Worm (Caenorhabditis elegans) whole organism, L1 larva: ENCODE results near the gene ctsa-2.

Source experiments
- ama-1 ChIP-seq: fragments of 150-350 bp; optimal IDR thresholded peaks from 2 replicates; lab custom pipeline; 2014
- elt-2 ChIP-seq: sonication (generic microtip); optimal IDR thresholded peaks from 2 replicates; lab custom pipeline; 2016; ENCODE audit warnings: missing genetic modification characterization, mild to moderate bottlenecking, inconsistent platforms, missing compliant biosample characterization, missing genetic modification reagents
- hpl-2 ChIP-seq: fragments of 150-350 bp; optimal IDR thresholded peaks from 2 replicates; lab custom pipeline; 2014; ENCODE audit warnings: missing biosample characterization, missing genetic modification reagents, missing genetic modification characterization
- lin-13 ChIP-seq: fragments of 150-350 bp; optimal IDR thresholded peaks from 2 replicates; lab custom pipeline; 2014; ENCODE audit warnings: missing biosample characterization, missing genetic modification reagents, missing genetic modification characterization
- lir-3 ChIP-seq: sonication (generic microtip); optimal IDR thresholded peaks from 2 replicates; lab custom pipeline; 2016; ENCODE audit warnings: mild to moderate bottlenecking, missing genetic modification characterization, moderate library complexity, missing compliant biosample characterization; ENCODE audit not compliant: poor library complexity
- lsy-2 ChIP-seq, 2 experiments: fragments of 150-350 bp; optimal IDR thresholded peaks; 2 replicates each; lab custom pipeline; 2014; ENCODE audit warnings: missing biosample characterization in 2 of 2, missing genetic modification characterization in 2 of 2
- mdl-1 ChIP-seq, 2 experiments: fragments of 150-350 bp; optimal IDR thresholded peaks; 2 replicates each; lab custom pipeline; 2014 to 2017; ENCODE audit warnings: missing biosample characterization in 2 of 2, missing genetic modification characterization in 2 of 2, inconsistent platforms in 1 of 2
- nhr-12 ChIP-seq: sonication (generic microtip); optimal IDR thresholded peaks from 2 replicates; lab custom pipeline; 2017; ENCODE audit warnings: missing biosample characterization, missing genetic modification characterization
- nhr-237 ChIP-seq: fragments of 150-350 bp; optimal IDR thresholded peaks from 2 replicates; lab custom pipeline; 2014; ENCODE audit warnings: missing biosample characterization, missing genetic modification characterization
- sox-4 ChIP-seq: sonication (generic microtip); optimal IDR thresholded peaks from 2 replicates; lab custom pipeline; 2016; ENCODE audit warnings: missing genetic modification characterization, missing compliant biosample characterization
- sptf-1 ChIP-seq: fragments of 150-350 bp; optimal IDR thresholded peaks from 2 replicates; lab custom pipeline; 2014; ENCODE audit warnings: missing biosample characterization, missing genetic modification characterization
- unc-130 ChIP-seq: fragments of 150-350 bp; optimal IDR thresholded peaks from 2 replicates; lab custom pipeline; 2017; ENCODE audit warnings: missing biosample characterization, missing genetic modification characterization, inconsistent platforms

DNA sequence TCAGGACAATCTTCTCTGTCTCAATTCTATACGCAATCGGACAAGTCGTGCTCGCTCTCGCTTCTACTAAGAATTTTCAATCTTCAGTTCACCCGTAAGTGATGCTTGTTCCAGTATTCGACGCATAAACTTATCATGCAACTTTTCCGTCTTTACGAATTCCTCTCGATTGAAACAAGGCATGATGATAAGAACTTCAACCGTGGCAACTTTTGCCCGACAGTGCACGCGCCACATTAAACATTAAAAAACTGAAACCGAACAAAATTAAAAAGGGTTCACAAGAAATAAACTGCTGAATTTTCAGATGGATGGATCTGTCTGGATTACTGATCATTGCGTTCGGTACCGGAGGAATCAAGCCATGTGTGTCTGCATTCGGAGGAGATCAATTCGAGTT lies 28.1 kb upstream of the ctsa-2 start:
- TF ChIP-seq sptf-1 (tag; lab: Kevin White, UChicago) (no peak), mdl-1 (tag; optimal IDR thresholded peaks at IDR 0.05; lab: Kevin White, UChicago) (no peak), unc-130 (tag; lab: Kevin White, UChicago) (no peak), lin-13 (no peak), lir-3 (tag; lab: Kevin White, UChicago) (no peak), hpl-2 (GFP tag; lab: Kevin White, UChicago) (no peak), ama-1 (no peak), nhr-12 (tag; lab: Kevin White, UChicago) (no peak), lsy-2 (tag; optimal IDR thresholded peaks at IDR 0.05; lab: Kevin White, UChicago) (no peak), elt-2 (no peak), sox-4 (no peak), nhr-237 (tag; lab: Kevin White, UChicago) (no peak)
